Worm (Caenorhabditis elegans) whole organism, late embryonic: ENCODE measurements around the gene erfa-1.

Experiments used
- C08G9.2 ChIP-seq: sonication (generic microtip); optimal IDR thresholded peaks from 2 replicates; lab custom pipeline; 2016; ENCODE audit warnings: mild to moderate bottlenecking, missing genetic modification characterization, moderate library complexity, missing compliant biosample characterization
- F13H6.1 ChIP-seq: sonication (generic microtip); optimal IDR thresholded peaks from 2 replicates; lab custom pipeline; 2016; ENCODE audit warnings: missing genetic modification characterization, missing compliant biosample characterization
- K02D7.2 ChIP-seq: sonication (generic microtip); optimal IDR thresholded peaks from 2 replicates; lab custom pipeline; 2017; ENCODE audit warnings: mild to moderate bottlenecking, missing genetic modification characterization, missing compliant biosample characterization
- K09A11.1 ChIP-seq: sonication (generic microtip); optimal IDR thresholded peaks from 2 replicates; lab custom pipeline; 2017; ENCODE audit warnings: antibody characterized with exemption, mild to moderate bottlenecking, missing genetic modification characterization, missing compliant biosample characterization; ENCODE audit not compliant: insufficient read depth
- ceh-24 ChIP-seq: sonication (generic microtip); optimal IDR thresholded peaks from 2 replicates; lab custom pipeline; 2016; ENCODE audit warnings: mild to moderate bottlenecking, missing genetic modification characterization, missing compliant biosample characterization
- ceh-30 ChIP-seq: fragments of 150-350 bp; optimal IDR thresholded peaks from 2 replicates; lab custom pipeline; 2014; ENCODE audit warnings: missing biosample characterization, missing genetic modification characterization
- ceh-48 ChIP-seq: sonication (generic microtip); optimal IDR thresholded peaks from 2 replicates; lab custom pipeline; 2016; ENCODE audit warnings: missing genetic modification characterization, inconsistent platforms, missing compliant biosample characterization
- ceh-6 ChIP-seq: fragments of 200-800 bp; sonication (Bioruptor generic); optimal IDR thresholded peaks from 2 replicates; lab custom pipeline; 2018; ENCODE audit warnings: mild to moderate bottlenecking, missing genetic modification characterization, missing compliant biosample characterization
- ceh-9 ChIP-seq: sonication (generic microtip); optimal IDR thresholded peaks from 2 replicates; lab custom pipeline; 2016; ENCODE audit warnings: mild to moderate bottlenecking, missing genetic modification characterization, inconsistent platforms, missing compliant biosample characterization
- che-1 ChIP-seq: sonication (generic microtip); optimal IDR thresholded peaks from 2 replicates; lab custom pipeline; 2016; ENCODE audit warnings: mild to moderate bottlenecking, missing genetic modification characterization, missing compliant biosample characterization
- elt-2 ChIP-seq: sonication (generic microtip); optimal IDR thresholded peaks from 2 replicates; lab custom pipeline; 2016; ENCODE audit warnings: missing genetic modification reagents, missing genetic modification characterization, missing compliant biosample characterization
- elt-4 ChIP-seq: sonication (generic microtip); optimal IDR thresholded peaks from 2 replicates; lab custom pipeline; 2016; ENCODE audit warnings: missing genetic modification characterization, missing compliant biosample characterization
- fax-1 ChIP-seq: sonication (generic microtip); optimal IDR thresholded peaks from 2 replicates; lab custom pipeline; 2016; ENCODE audit warnings: missing genotype, missing genetic modification characterization, missing compliant biosample characterization
- fkh-10 ChIP-seq: fragments of 150-350 bp; optimal IDR thresholded peaks from 2 replicates; lab custom pipeline; 2014; ENCODE audit warnings: missing biosample characterization, missing genetic modification reagents, missing genetic modification characterization
- gmeb-2 ChIP-seq: sonication (generic microtip); optimal IDR thresholded peaks from 2 replicates; lab custom pipeline; 2016; ENCODE audit warnings: missing genetic modification characterization, inconsistent platforms, missing compliant biosample characterization
- hlh-13 ChIP-seq: fragments of 200-800 bp; sonication (Bioruptor generic); optimal IDR thresholded peaks from 2 replicates; lab custom pipeline; 2018; ENCODE audit warnings: mild to moderate bottlenecking, missing genetic modification characterization, missing compliant biosample characterization
- hlh-30 ChIP-seq: sonication (generic microtip); optimal IDR thresholded peaks from 2 replicates; lab custom pipeline; 2017; ENCODE audit warnings: antibody characterized with exemption, missing genetic modification characterization, missing compliant biosample characterization; ENCODE audit not compliant: insufficient read depth
- hlh-8 ChIP-seq: sonication (generic microtip); optimal IDR thresholded peaks from 2 replicates; lab custom pipeline; 2016; ENCODE audit warnings: missing genotype, missing genetic modification characterization, missing compliant biosample characterization
- nfya-1 ChIP-seq: sonication (generic microtip); optimal IDR thresholded peaks from 2 replicates; lab custom pipeline; 2017; ENCODE audit warnings: missing genetic modification characterization, mild to moderate bottlenecking, missing compliant biosample characterization, antibody characterized with exemption, moderate library complexity
- nhr-11 ChIP-seq: fragments of 150-350 bp; optimal IDR thresholded peaks from 2 replicates; lab custom pipeline; 2014; ENCODE audit warnings: missing biosample characterization, missing genetic modification characterization
- odd-2 ChIP-seq: sonication (generic microtip); optimal IDR thresholded peaks from 2 replicates; lab custom pipeline; 2017; ENCODE audit warnings: antibody characterized with exemption, mild to moderate bottlenecking, missing genetic modification characterization, missing compliant biosample characterization
- pha-2 ChIP-seq: sonication (generic microtip); optimal IDR thresholded peaks from 2 replicates; lab custom pipeline; 2017; ENCODE audit warnings: mild to moderate bottlenecking, missing genetic modification characterization, missing compliant biosample characterization
- pqm-1 ChIP-seq: sonication (generic microtip); optimal IDR thresholded peaks from 2 replicates; lab custom pipeline; 2016; ENCODE audit warnings: missing genetic modification characterization, missing compliant biosample characterization
- pros-1 ChIP-seq: fragments of 150-350 bp; optimal IDR thresholded peaks from 2 replicates; lab custom pipeline; 2014; ENCODE audit warnings: missing biosample characterization, missing genetic modification reagents, missing genetic modification characterization
- rnt-1 ChIP-seq: sonication (generic microtip); optimal IDR thresholded peaks from 2 replicates; lab custom pipeline; 2016; ENCODE audit warnings: missing genetic modification characterization, missing compliant biosample characterization
- tbx-2 ChIP-seq: sonication (generic microtip); optimal IDR thresholded peaks from 2 replicates; lab custom pipeline; 2016; ENCODE audit warnings: missing genetic modification characterization, missing compliant biosample characterization
- unc-3 ChIP-seq, 2 experiments: fragments of 200-800 bp in 1 of 2; sonication (Bioruptor generic) in 1 of 2; sonication (generic microtip) in 1 of 2; conservative IDR thresholded peaks in 1 of 2; optimal IDR thresholded peaks in 1 of 2; 2 replicates each; pipeline versions ENCODE4 v1.3.6 to Lab custom; 2016 to 2022; ENCODE audit warnings: missing compliant biosample characterization in 2 of 2, missing genetic modification characterization in 2 of 2, missing genetic modification reagents in 1 of 2

Gene erfa-1

ce11 chrV:6424055-6424454 is 9.9 kb upstream of the erfa-1 start, which contains the start of gene urb-1:
TSS of gene urb-1 (minus strand) at chrV:6424155.
- TF ChIP-seq C08G9.2 (tag; lab: Kevin White, UChicago): no peak

ce11 chrV:6425927-6426326 is 8.0 kb upstream of the erfa-1 start, which contains the start of gene T05H4.11:
TSS of gene T05H4.11 (minus strand) at chrV:6426261.
- no peak for TF ChIP-seq gmeb-2 (tag; lab: Kevin White, UChicago)
- TF ChIP-seq elt-2 (tag; lab: Kevin White, UChicago): no peak
- TF ChIP-seq pros-1 (tag; lab: Kevin White, UChicago): no peak
- TF ChIP-seq ceh-9 (tag; lab: Kevin White, UChicago): no peak

- TF ChIP-seq ceh-6 (no peak), che-1 (no peak), unc-3 (GFP tag; conservative IDR thresholded peaks at IDR 0.05; lab: Robert Waterston, UW) (no peak), unc-3 (tag; optimal IDR thresholded peaks at IDR 0.05; lab: Kevin White, UChicago) (no peak), nhr-11 (tag; lab: Kevin White, UChicago) (no peak), odd-2 (tag; lab: Kevin White, UChicago) (no peak), ceh-48 (tag; lab: Kevin White, UChicago) (no peak), fkh-10 (GFP tag; lab: Kevin White, UChicago) (no peak)
Measured at ce11 chrV:6426843-6427242, 7.1 kb upstream of the erfa-1 start, which contains the start of gene atp-4. TSS of gene atp-4 (minus strand) at chrV:6427112.

ce11 chrV:6427433-6427832 is 6.5 kb upstream of the erfa-1 start:
- TF ChIP-seq nhr-11 (tag; lab: Kevin White, UChicago) (no peak), ceh-24 (tag; lab: Kevin White, UChicago) (no peak), pha-2 (tag; lab: Kevin White, UChicago) (no peak), hlh-8 (no peak), F13H6.1 (tag; lab: Kevin White, UChicago) (no peak), K09A11.1 (tag; lab: Kevin White, UChicago) (peak; percentile 27), tbx-2 (peak; percentile 18), nfya-1 (tag; lab: Kevin White, UChicago) (peak; percentile 26), ceh-30 (peak; percentile 33), rnt-1 (tag; lab: Kevin White, UChicago) (peak; percentile 67), K02D7.2 (tag; lab: Kevin White, UChicago) (no peak), pqm-1 (tag; lab: Kevin White, UChicago) (no peak)

- no peak for TF ChIP-seq fax-1 (tag; lab: Kevin White, UChicago)
- peak; percentile 6 for TF ChIP-seq hlh-30 (tag; lab: Kevin White, UChicago)
Measured at ce11 chrV:6429870-6430339, 4.0 kb upstream of the erfa-1 start, which contains the start of gene alh-4. TSS of gene alh-4 (minus strand) at chrV:6429920.

ce11 chrV:6430526-6431371 is 3.2 kb upstream of the erfa-1 start:
- TF ChIP-seq hlh-30 (tag; lab: Kevin White, UChicago): peak; percentile 4
- no peak for TF ChIP-seq hlh-13
- TF ChIP-seq elt-2 (tag; lab: Kevin White, UChicago): peak; percentile 46
- no peak for TF ChIP-seq elt-4 (tag; lab: Kevin White, UChicago)
